Worm (Caenorhabditis elegans) whole organism, early embryonic: Measurements from ENCODE around the gene gphr-2.

ENCODE experiments used
- B0310.2 ChIP-seq: sonication (generic microtip); optimal IDR thresholded peaks from 2 replicates; lab custom pipeline; 2016; ENCODE audit warnings: mild to moderate bottlenecking, missing genetic modification characterization, missing compliant biosample characterization
- ama-1 ChIP-seq: fragments of 150-350 bp; optimal IDR thresholded peaks from 2 replicates; lab custom pipeline; 2014
- flt-1 ChIP-seq: fragments of 200-800 bp; sonication (Bioruptor generic); IDR thresholded peaks from 2 replicates; pipeline ENCODE4 v1.3.6; 2022; ENCODE audit warnings: missing genetic modification characterization, missing compliant biosample characterization
- hmg-4 ChIP-seq: fragments of 200-800 bp; sonication (Bioruptor generic); optimal IDR thresholded peaks from 2 replicates; lab custom pipeline; 2018; ENCODE audit warnings: mild to moderate bottlenecking, missing genetic modification characterization, missing compliant biosample characterization
- tbx-11 ChIP-seq: fragments of 200-800 bp; sonication (Bioruptor generic); IDR thresholded peaks from 2 replicates; pipeline ENCODE4 v1.3.6; 2022; ENCODE audit warnings: missing genetic modification characterization, missing compliant biosample characterization
- tbx-37 ChIP-seq: fragments of 200-800 bp; sonication (Bioruptor generic); conservative IDR thresholded peaks from 2 replicates; pipeline ENCODE4 v1.3.6; 2022; ENCODE audit warnings: missing genetic modification reagents, missing genetic modification characterization, missing compliant biosample characterization
- tra-4 ChIP-seq: sonication (generic microtip); optimal IDR thresholded peaks from 2 replicates; lab custom pipeline; 2017; ENCODE audit warnings: missing genetic modification characterization, missing compliant biosample characterization

ce11 chrX:14338896-14339295, 31.3 kb upstream of the gphr-2 start:
- TF ChIP-seq tbx-37 (GFP tag; lab: Robert Waterston, UW) (no peak), hmg-4 (GFP tag; lab: Kevin White, UChicago) (no peak), tbx-11 (no peak), tra-4 (no peak), ama-1 (lab: Kevin White, UChicago) (no peak), flt-1 (GFP tag; lab: Robert Waterston, UW) (no peak), B0310.2 (tag; lab: Kevin White, UChicago) (no peak)
